Fruit fly (Drosophila melanogaster) whole organism, adult: ENCODE measurements around the gene Cbs.
A peak's percentile ranks its signal among the peaks of the same experiment; 100 is the strongest.

Source experiments
- CG12768 ChIP-seq: fragments of 200-800 bp; sonication (Bioruptor generic); optimal IDR thresholded peaks from 2 replicates; lab custom pipeline; 2017; ENCODE audit warnings: missing biosample characterization, missing genetic modification characterization, mild to moderate bottlenecking, moderate library complexity, missing genetic modification reagents
- CG1620 ChIP-seq: fragments of 200-800 bp; sonication (Bioruptor generic); optimal IDR thresholded peaks from 2 replicates; lab custom pipeline; 2016; ENCODE audit warnings: missing biosample characterization, missing genetic modification characterization
- CG5204 ChIP-seq: fragments of 200-800 bp; sonication (Bioruptor generic); optimal IDR thresholded peaks from 2 replicates; lab custom pipeline; 2016; ENCODE audit warnings: missing biosample characterization, missing genetic modification characterization
- CG7045 ChIP-seq: fragments of 200-800 bp; sonication (Bioruptor generic); optimal IDR thresholded peaks from 2 replicates; lab custom pipeline; 2017; ENCODE audit warnings: missing biosample characterization, mild to moderate bottlenecking, missing genetic modification characterization
- Clk ChIP-seq: fragments of 200-800 bp; sonication (Bioruptor generic); optimal IDR thresholded peaks from 2 replicates; lab custom pipeline; 2017; ENCODE audit warnings: missing biosample characterization, missing genetic modification characterization
- Crg-1 ChIP-seq: fragments of 200-800 bp; sonication (Bioruptor generic); optimal IDR thresholded peaks from 2 replicates; lab custom pipeline; 2016; ENCODE audit warnings: missing biosample characterization, missing genetic modification characterization
- Hr96 ChIP-seq: fragments of 200-800 bp; sonication (Bioruptor generic); optimal IDR thresholded peaks from 2 replicates; lab custom pipeline; 2016; ENCODE audit warnings: missing biosample characterization, missing genetic modification characterization
- cic ChIP-seq: fragments of 200-800 bp; sonication (Bioruptor generic); optimal IDR thresholded peaks from 2 replicates; lab custom pipeline; 2017; ENCODE audit warnings: missing biosample characterization, mild to moderate bottlenecking, missing genetic modification characterization, moderate library complexity
- cnc ChIP-seq, 2 experiments: fragments of >200 bp; optimal IDR thresholded peaks; 2 replicates each; lab custom pipeline; 2017
- kay ChIP-seq: fragments of 200-800 bp; sonication (Bioruptor generic); peaks from one replicate; lab custom pipeline; 2016; ENCODE audit warnings: missing biosample characterization, missing genetic modification characterization, borderline replicate concordance
- ovo ChIP-seq: fragments of 200-800 bp; sonication (Bioruptor generic); optimal IDR thresholded peaks from 2 replicates; lab custom pipeline; 2016; ENCODE audit warnings: missing biosample characterization, missing genetic modification characterization
- pad ChIP-seq: fragments of 200-800 bp; sonication (Bioruptor generic); optimal IDR thresholded peaks from 3 replicates; lab custom pipeline; 2017; ENCODE audit warnings: missing biosample characterization, missing genetic modification characterization, mild to moderate bottlenecking, moderate library complexity, missing genetic modification reagents
- toe ChIP-seq: fragments of 200-800 bp; sonication (Bioruptor generic); optimal IDR thresholded peaks from 2 replicates; lab custom pipeline; 2016; ENCODE audit warnings: missing biosample characterization, missing genetic modification characterization

DNA sequence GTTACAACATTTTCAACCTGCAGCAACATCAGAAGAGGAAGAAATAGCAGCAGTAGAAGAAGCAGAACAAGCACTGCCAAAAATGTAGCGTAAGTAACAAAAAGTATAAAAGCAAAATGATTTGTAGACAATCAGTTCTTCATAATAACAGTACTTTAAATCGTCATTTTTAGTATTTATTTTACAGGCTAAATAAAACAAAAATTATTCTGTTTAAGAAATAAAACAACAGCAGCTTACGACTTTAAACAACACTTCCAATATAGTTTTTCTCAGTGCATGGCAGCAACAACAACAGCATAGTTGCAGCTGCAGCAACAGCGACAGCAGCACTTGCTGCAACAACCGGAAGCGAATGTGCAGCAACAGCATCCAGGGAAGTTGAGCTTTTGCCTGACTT is 34.4 kb upstream of the Cbs start:
- TF ChIP-seq CG7045 (GFP tag; lab: Kevin White, UChicago) (peak; percentile 50), CG5204 (peak; percentile 28), ovo (GFP tag; lab: Kevin White, UChicago) (no peak), CG12768 (GFP tag; lab: Kevin White, UChicago) (no peak), CG1620 (GFP tag; lab: Kevin White, UChicago) (no peak), cnc (optimal IDR thresholded peaks at IDR 0.05; lab: Kevin White, UChicago) (no peak), pad (GFP tag; lab: Kevin White, UChicago) (no peak), Clk (GFP tag; lab: Kevin White, UChicago) (no peak), Crg-1 (GFP tag; lab: Kevin White, UChicago) (no peak), toe (peak; percentile 20), Hr96 (no peak), cic (GFP tag; lab: Kevin White, UChicago) (no peak), kay (GFP tag; lab: Kevin White, UChicago) (no peak)
